Worm (Caenorhabditis elegans) whole organism, L4 larva: ENCODE results near the gene R01H10.4.
A peak's percentile ranks its signal among the peaks of the same experiment; 100 is the strongest.

Experiments used
- F10B5.3 ChIP-seq: sonication (generic microtip); optimal IDR thresholded peaks from 2 replicates; lab custom pipeline; 2016; ENCODE audit warnings: mild to moderate bottlenecking, missing genetic modification characterization, missing compliant biosample characterization
- F49E8.2 ChIP-seq: sonication (generic microtip); optimal IDR thresholded peaks from 2 replicates; lab custom pipeline; 2016; ENCODE audit warnings: missing compliant biosample characterization, mild to moderate bottlenecking, missing genetic modification characterization, borderline replicate concordance
- T20F7.1 ChIP-seq: fragments of 200-800 bp; sonication (Bioruptor generic); optimal IDR thresholded peaks from 2 replicates; lab custom pipeline; 2018; ENCODE audit warnings: mild to moderate bottlenecking, missing genetic modification characterization, missing compliant biosample characterization
- Y105C5A.15 ChIP-seq: fragments of 200-800 bp; sonication (Bioruptor generic); IDR thresholded peaks from 2 replicates; pipeline ENCODE4 v1.3.6; 2022; ENCODE audit warnings: missing genetic modification characterization, missing compliant biosample characterization
- Y48G9A.11 ChIP-seq: fragments of 200-800 bp; sonication (Bioruptor generic); IDR thresholded peaks from 2 replicates; pipeline ENCODE4 v1.3.6; 2022; ENCODE audit warnings: missing genetic modification reagents, missing genetic modification characterization, missing compliant biosample characterization
- aha-1 ChIP-seq: fragments of 150-350 bp; peaks from one replicate; lab custom pipeline; 2014; ENCODE audit warnings: missing biosample characterization, missing genetic modification characterization
- attf-4 ChIP-seq: sonication (generic microtip); optimal IDR thresholded peaks from 3 replicates; lab custom pipeline; 2017; ENCODE audit warnings: missing biosample characterization, missing genetic modification characterization
- ceh-28 ChIP-seq: fragments of 150-350 bp; optimal IDR thresholded peaks from 2 replicates; lab custom pipeline; 2014; ENCODE audit warnings: missing biosample characterization, missing genetic modification reagents, missing genetic modification characterization
- ces-1 ChIP-seq: fragments of 150-350 bp; sonication (generic microtip); optimal IDR thresholded peaks from 4 replicates; lab custom pipeline; 2014; ENCODE audit warnings: missing biosample characterization, missing genetic modification reagents, missing genetic modification characterization
- daf-12 ChIP-seq: fragments of 150-350 bp; optimal IDR thresholded peaks from 2 replicates; lab custom pipeline; 2014; ENCODE audit warnings: missing biosample characterization, missing genetic modification reagents, missing genetic modification characterization
- dve-1 ChIP-seq: sonication (generic microtip); optimal IDR thresholded peaks from 2 replicates; lab custom pipeline; 2017; ENCODE audit warnings: antibody characterized with exemption, mild to moderate bottlenecking, missing genetic modification characterization, missing compliant biosample characterization; ENCODE audit not compliant: insufficient read depth
- egl-27 ChIP-seq: sonication (generic microtip); optimal IDR thresholded peaks from 3 replicates; lab custom pipeline; 2017; ENCODE audit warnings: missing biosample characterization, missing genetic modification reagents, missing genetic modification characterization
- fkh-10 ChIP-seq: fragments of 150-350 bp; optimal IDR thresholded peaks from 2 replicates; lab custom pipeline; 2014; ENCODE audit warnings: missing biosample characterization, missing genetic modification reagents, missing genetic modification characterization
- hif-1 ChIP-seq, 2 experiments: sonication (generic microtip); optimal IDR thresholded peaks; 2 replicates each; lab custom pipeline; 2016 to 2017; ENCODE audit warnings: missing compliant biosample characterization in 2 of 2, missing genetic modification characterization in 2 of 2, missing genetic modification reagents in 2 of 2, missing genotype in 2 of 2, mild to moderate bottlenecking in 1 of 2
- hlh-11 ChIP-seq: fragments of 200-800 bp; sonication (Bioruptor generic); optimal IDR thresholded peaks from 2 replicates; lab custom pipeline; 2018; ENCODE audit warnings: mild to moderate bottlenecking, missing genetic modification characterization, missing compliant biosample characterization
- hlh-30 ChIP-seq: sonication (generic microtip); optimal IDR thresholded peaks from 2 replicates; lab custom pipeline; 2017; ENCODE audit warnings: antibody characterized with exemption, mild to moderate bottlenecking, missing genetic modification characterization, missing compliant biosample characterization; ENCODE audit not compliant: insufficient read depth
- hmg-1.1 ChIP-seq: fragments of 200-800 bp; sonication (Bioruptor generic); IDR thresholded peaks from 2 replicates; pipeline ENCODE4 v1.3.6; 2022; ENCODE audit warnings: missing genetic modification reagents, missing genetic modification characterization, missing compliant biosample characterization
- lin-13 ChIP-seq: fragments of 150-350 bp; optimal IDR thresholded peaks from 2 replicates; lab custom pipeline; 2014; ENCODE audit warnings: missing biosample characterization, missing genetic modification reagents, missing genetic modification characterization
- lin-29 ChIP-seq: fragments of 200-800 bp; sonication (Bioruptor generic); IDR thresholded peaks from 2 replicates; pipeline ENCODE4 v1.3.6; 2022; ENCODE audit warnings: missing genetic modification reagents, missing genetic modification characterization, missing compliant biosample characterization
- lsy-2 ChIP-seq, 2 experiments: fragments of 150-350 bp in 1 of 2; sonication (generic microtip) in 1 of 2; optimal IDR thresholded peaks; 2 replicates each; lab custom pipeline; 2014 to 2017; ENCODE audit warnings: missing biosample characterization in 2 of 2, missing genetic modification characterization in 2 of 2
- mdl-1 ChIP-seq, 2 experiments: fragments of 150-350 bp in 1 of 2; sonication (generic microtip) in 1 of 2; optimal IDR thresholded peaks; 2 replicates each; lab custom pipeline; 2014 to 2017; ENCODE audit warnings: missing biosample characterization in 2 of 2, missing genetic modification characterization in 2 of 2
- mep-1 ChIP-seq: fragments of 150-350 bp; sonication (generic microtip); optimal IDR thresholded peaks from 3 replicates; lab custom pipeline; 2014; ENCODE audit warnings: missing biosample characterization, missing genetic modification characterization
- mes-2 ChIP-seq: sonication (generic microtip); optimal IDR thresholded peaks from 2 replicates; lab custom pipeline; 2016; ENCODE audit warnings: missing genotype, mild to moderate bottlenecking, missing genetic modification characterization, missing compliant biosample characterization; ENCODE audit not compliant: poor library complexity, severe bottlenecking
- mxl-3 ChIP-seq: fragments of 200-800 bp; sonication (Bioruptor generic); optimal IDR thresholded peaks from 2 replicates; lab custom pipeline; 2018; ENCODE audit warnings: mild to moderate bottlenecking, missing genetic modification characterization, missing compliant biosample characterization
- nhr-28 ChIP-seq: fragments of 150-350 bp; optimal IDR thresholded peaks from 2 replicates; lab custom pipeline; 2014; ENCODE audit warnings: missing biosample characterization, missing genetic modification characterization
- nhr-42 ChIP-seq: fragments of 200-800 bp; sonication (Bioruptor generic); IDR thresholded peaks from 2 replicates; pipeline ENCODE4 v1.3.6; 2022; ENCODE audit warnings: missing genetic modification characterization, missing compliant biosample characterization
- nhr-6 ChIP-seq: fragments of 150-350 bp; optimal IDR thresholded peaks from 2 replicates; lab custom pipeline; 2014; ENCODE audit warnings: missing biosample characterization, missing genetic modification characterization
- nhr-76 ChIP-seq: fragments of 150-350 bp; optimal IDR thresholded peaks from 2 replicates; lab custom pipeline; 2014; ENCODE audit warnings: missing biosample characterization, missing genetic modification characterization
- pha-4 ChIP-seq, 2 experiments: fragments of 150-350 bp in 1 of 2; fragments of 200-800 bp in 1 of 2; sonication (Bioruptor generic) in 1 of 2; IDR thresholded peaks in 1 of 2; optimal IDR thresholded peaks in 1 of 2; 2 replicates each; pipeline versions ENCODE4 v1.3.6 to Lab custom; 2014 to 2022; ENCODE audit warnings: missing genetic modification characterization in 2 of 2, missing genetic modification reagents in 2 of 2, missing biosample characterization in 1 of 2, missing compliant biosample characterization in 1 of 2
- rbr-2 ChIP-seq: sonication (generic microtip); optimal IDR thresholded peaks from 2 replicates; lab custom pipeline; 2016; ENCODE audit warnings: missing genotype, missing genetic modification characterization, missing compliant biosample characterization
- unc-62 ChIP-seq, 3 experiments: fragments of 150-350 bp in 1 of 3; sonication (generic microtip); optimal IDR thresholded peaks in 2 of 3; peaks in 1 of 3; 1 replicate in 1 of 3; 2 replicates in 2 of 3; lab custom pipeline; 2014 to 2017; ENCODE audit warnings: missing biosample characterization in 3 of 3, missing genetic modification characterization in 3 of 3, missing genetic modification reagents in 3 of 3, missing genotype in 1 of 3
- vab-7 ChIP-seq: fragments of 200-800 bp; sonication (Bioruptor generic); IDR thresholded peaks from 2 replicates; pipeline ENCODE4 v1.3.6; 2022; ENCODE audit warnings: missing genetic modification reagents, missing genetic modification characterization, missing compliant biosample characterization
- zip-2 ChIP-seq: fragments of 150-350 bp; optimal IDR thresholded peaks from 2 replicates; lab custom pipeline; 2014; ENCODE audit warnings: missing biosample characterization, missing genetic modification characterization
- ztf-7 ChIP-seq: fragments of 150-350 bp; optimal IDR thresholded peaks from 2 replicates; lab custom pipeline; 2014; ENCODE audit warnings: missing biosample characterization, missing genetic modification characterization

The R01H10.4 gene

DNA sequence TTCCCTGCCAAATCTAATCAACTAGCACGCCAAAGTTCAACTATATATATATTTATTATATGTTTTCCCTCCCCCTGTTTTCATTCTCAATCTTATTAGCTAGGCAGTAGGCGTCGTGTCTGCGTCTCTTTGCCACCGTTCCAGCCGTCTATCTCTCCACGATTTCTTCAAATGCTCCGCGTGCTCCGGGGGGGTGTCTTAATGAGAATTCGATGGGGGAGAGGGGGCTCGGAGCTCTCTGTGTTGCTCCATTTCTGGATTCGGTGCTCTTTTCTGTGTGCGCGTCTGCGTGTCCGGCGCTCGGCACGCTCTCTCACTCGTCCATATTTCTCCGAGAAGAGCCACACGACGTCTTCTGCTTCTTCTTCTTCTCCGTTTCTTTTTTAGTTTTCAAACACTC, 29.6 kb downstream of the R01H10.4 start (continued):
- TF ChIP-seq hif-1 (tag; optimal IDR thresholded peaks at IDR 0.05; lab: Kevin White, UChicago) (peak in 1 of 2 experiments; percentile 55), pha-4 (GFP tag; IDR thresholded peaks at IDR 0.05; lab: Robert Waterston, UW) (no peak), pha-4 (tag; optimal IDR thresholded peaks at IDR 0.05; lab: Kevin White, UChicago) (no peak), mdl-1 (tag; optimal IDR thresholded peaks at IDR 0.05; lab: Kevin White, UChicago) (peak; percentile 48 to 74), T20F7.1 (GFP tag; lab: Kevin White, UChicago) (no peak), hlh-11 (peak; percentile 42), lsy-2 (tag; optimal IDR thresholded peaks at IDR 0.05; lab: Kevin White, UChicago) (peak; percentile 46 to 58), Y105C5A.15 (GFP tag; lab: Robert Waterston, UW) (no peak), vab-7 (peak; percentile 59), mes-2 (peak; percentile 9), lin-13 (peak; percentile 19), hmg-1.1 (GFP tag; lab: Robert Waterston, UW) (peak; percentile 74), fkh-10 (GFP tag; lab: Kevin White, UChicago) (peak; percentile 61), F49E8.2 (no peak), nhr-76 (tag; lab: Kevin White, UChicago) (no peak), ces-1 (GFP tag; lab: Kevin White, UChicago) (peak; percentile 84), hlh-30 (tag; lab: Kevin White, UChicago) (peak; percentile 65), aha-1 (peak; percentile 93)

DNA sequence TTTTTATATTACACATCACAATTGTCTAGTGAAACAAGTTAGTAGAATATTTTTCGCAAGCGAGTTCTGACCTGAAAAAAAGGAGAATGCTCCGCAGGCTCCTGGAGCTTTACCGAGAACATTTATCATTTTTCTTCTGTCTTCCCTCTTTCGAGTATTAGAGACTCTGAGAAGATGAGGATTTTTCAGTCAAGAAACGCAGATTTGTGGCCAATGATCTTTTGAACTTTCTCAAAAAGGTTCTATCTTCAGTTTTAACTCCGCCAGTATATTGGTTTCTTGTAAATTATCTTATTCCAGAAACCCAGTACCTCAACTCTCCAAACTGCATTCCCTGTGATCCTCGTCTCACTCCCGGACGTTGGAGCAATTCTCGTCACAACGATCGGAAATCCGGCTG, 31.0 kb downstream of the R01H10.4 start, which contains the start of gene K10G9.2:
Gene K10G9.2, plus strand, starts transcription at position 301 of the 400 bp plus-strand sequence.
- TF ChIP-seq lin-29 (GFP tag; lab: Robert Waterston, UW) = no peak
- TF ChIP-seq rbr-2 (tag; lab: Kevin White, UChicago) = no peak
- TF ChIP-seq unc-62 (GFP tag; optimal IDR thresholded peaks at IDR 0.05 in 1 of 2; lab: Kevin White, UChicago) = no peak
- no peak for TF ChIP-seq unc-62 (tag; optimal IDR thresholded peaks at IDR 0.05; lab: Kevin White, UChicago)
- no peak for TF ChIP-seq mep-1 (tag; lab: Kevin White, UChicago)
- TF ChIP-seq T20F7.1 (GFP tag; lab: Kevin White, UChicago) = no peak
- no peak for TF ChIP-seq nhr-6
- no peak for TF ChIP-seq Y48G9A.11 (GFP tag; lab: Robert Waterston, UW)

DNA sequence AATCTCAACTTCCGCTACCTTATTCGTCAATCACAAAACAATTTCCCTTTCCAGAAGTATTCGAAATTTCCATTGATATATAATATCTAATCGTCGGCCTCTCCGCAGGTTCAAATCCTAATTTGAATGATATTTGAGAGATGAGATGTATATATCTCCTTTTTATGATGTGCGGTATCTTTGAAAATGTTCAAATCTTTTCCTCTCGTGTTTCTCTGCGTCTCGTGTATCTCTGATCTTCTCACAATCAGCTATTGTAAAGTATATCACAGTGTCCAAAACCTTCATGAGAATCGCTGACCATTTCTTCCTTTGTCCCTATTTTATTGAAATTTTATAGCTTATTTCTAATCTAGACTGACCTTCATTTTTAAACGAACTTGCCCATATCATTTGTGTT, 35.2 kb downstream of the R01H10.4 start:
- no peak for TF ChIP-seq fkh-10 (GFP tag; lab: Kevin White, UChicago)
- TF ChIP-seq mdl-1 (tag; optimal IDR thresholded peaks at IDR 0.05; lab: Kevin White, UChicago) = peak in 1 of 2 experiments; percentile 9
- TF ChIP-seq unc-62 (GFP tag; optimal IDR thresholded peaks at IDR 0.05 in 1 of 2; lab: Kevin White, UChicago) = peak in 1 of 2 experiments; percentile 75
- TF ChIP-seq unc-62 (tag; optimal IDR thresholded peaks at IDR 0.05; lab: Kevin White, UChicago) = no peak

DNA sequence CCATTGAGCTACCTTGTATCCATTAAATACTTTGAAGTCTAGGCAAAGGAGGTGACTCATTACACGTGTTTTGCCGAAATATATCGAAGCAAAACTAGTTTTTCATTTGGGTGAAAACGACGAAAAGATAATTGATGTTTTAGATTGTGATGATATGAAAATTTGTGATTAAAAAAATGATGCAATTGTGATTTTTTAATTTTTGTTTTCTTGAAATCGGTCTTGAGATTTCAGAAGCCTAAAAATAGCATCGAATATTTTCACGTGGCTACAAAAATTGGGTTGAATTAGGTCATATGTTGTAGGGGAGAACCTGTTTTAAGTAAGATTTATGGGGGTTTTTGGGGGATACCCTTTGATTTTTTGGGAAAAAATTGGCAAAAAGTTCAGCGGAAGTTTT, 35.9 kb downstream of the R01H10.4 start:
- TF ChIP-seq zip-2 (tag; lab: Kevin White, UChicago) (no peak), ceh-28 (no peak), nhr-28 (tag; lab: Kevin White, UChicago) (peak; percentile 46), daf-12 (tag; lab: Kevin White, UChicago) (no peak), egl-27 (tag; lab: Kevin White, UChicago) (no peak), lsy-2 (tag; optimal IDR thresholded peaks at IDR 0.05; lab: Kevin White, UChicago) (peak in 1 of 2 experiments; percentile 20), attf-4 (tag; lab: Kevin White, UChicago) (no peak), mxl-3 (GFP tag; lab: Kevin White, UChicago) (peak; percentile 26), hlh-30 (tag; lab: Kevin White, UChicago) (peak; percentile 52), hlh-11 (peak; percentile 6), Y48G9A.11 (GFP tag; lab: Robert Waterston, UW) (no peak), F10B5.3 (tag; lab: Kevin White, UChicago) (no peak), dve-1 (no peak), nhr-42 (GFP tag; lab: Robert Waterston, UW) (no peak), mdl-1 (tag; optimal IDR thresholded peaks at IDR 0.05; lab: Kevin White, UChicago) (peak in 1 of 2 experiments; percentile 62), ztf-7 (tag; lab: Kevin White, UChicago) (no peak), aha-1 (peak; percentile 74)
- TF ChIP-seq, all 104 proteins: peak for 7
